Worm (Caenorhabditis elegans) whole organism, young adult: ENCODE results near the gene B0244.16.

Experiments
- B0261.1 ChIP-seq: sonication (generic microtip); optimal IDR thresholded peaks from 2 replicates; lab custom pipeline; 2016; ENCODE audit warnings: mild to moderate bottlenecking, missing genetic modification characterization, moderate library complexity, missing compliant biosample characterization
- D2030.7 ChIP-seq: fragments of 200-800 bp; sonication (Bioruptor generic); IDR thresholded peaks from 2 replicates; pipeline ENCODE4 v1.3.6; 2022; ENCODE audit warnings: missing genetic modification reagents, missing genetic modification characterization, missing compliant biosample characterization
- F39B2.1 ChIP-seq: fragments of 200-800 bp; sonication (Bioruptor generic); IDR thresholded peaks from 2 replicates; pipeline ENCODE4 v1.3.6; 2022; ENCODE audit warnings: missing genetic modification reagents, missing genetic modification characterization, missing compliant biosample characterization
- K11D2.4 ChIP-seq: fragments of 200-800 bp; sonication (Bioruptor generic); IDR thresholded peaks from 2 replicates; pipeline ENCODE4 v1.3.6; 2022; ENCODE audit warnings: missing genetic modification reagents, missing genetic modification characterization, missing compliant biosample characterization
- T07F8.4 ChIP-seq: sonication (generic microtip); optimal IDR thresholded peaks from 2 replicates; lab custom pipeline; 2016; ENCODE audit warnings: mild to moderate bottlenecking, missing genetic modification characterization, moderate library complexity, missing compliant biosample characterization
- Y56A3A.18 ChIP-seq: fragments of 200-800 bp; sonication (Bioruptor generic); IDR thresholded peaks from 2 replicates; pipeline ENCODE4 v1.3.6; 2022; ENCODE audit warnings: missing genetic modification reagents, missing genetic modification characterization, missing compliant biosample characterization
- atf-7 ChIP-seq: sonication (generic microtip); optimal IDR thresholded peaks from 2 replicates; lab custom pipeline; 2017; ENCODE audit warnings: mild to moderate bottlenecking, missing genetic modification characterization, missing compliant biosample characterization
- cebp-2 ChIP-seq: fragments of 200-800 bp; sonication (Bioruptor generic); IDR thresholded peaks from 2 replicates; pipeline ENCODE4 v1.3.6; 2022; ENCODE audit warnings: missing genetic modification characterization, missing compliant biosample characterization
- ceh-100 ChIP-seq: fragments of 200-800 bp; sonication (Bioruptor generic); IDR thresholded peaks from 2 replicates; pipeline ENCODE4 v1.3.6; 2022; ENCODE audit warnings: missing genetic modification reagents, missing genetic modification characterization, missing compliant biosample characterization
- ceh-91 ChIP-seq: fragments of 200-800 bp; sonication (Bioruptor generic); IDR thresholded peaks from 2 replicates; pipeline ENCODE4 v1.3.6; 2022; ENCODE audit warnings: missing genetic modification reagents, missing genetic modification characterization, missing compliant biosample characterization
- dox-1 ChIP-seq: fragments of 200-800 bp; sonication (Bioruptor generic); IDR thresholded peaks from 2 replicates; pipeline ENCODE4 v1.3.6; 2022; ENCODE audit warnings: missing genetic modification reagents, missing genetic modification characterization, missing compliant biosample characterization
- dpl-1 ChIP-seq: fragments of 150-350 bp; optimal IDR thresholded peaks from 2 replicates; lab custom pipeline; 2014; ENCODE audit warnings: missing biosample characterization, missing genetic modification reagents, missing genetic modification characterization
- egl-18 ChIP-seq: fragments of 200-800 bp; sonication (Bioruptor generic); IDR thresholded peaks from 2 replicates; pipeline ENCODE4 v1.3.6; 2022; ENCODE audit warnings: missing genetic modification reagents, missing genetic modification characterization, missing compliant biosample characterization
- egrh-3 ChIP-seq: fragments of 200-800 bp; sonication (Bioruptor generic); IDR thresholded peaks from 2 replicates; pipeline ENCODE4 v1.3.6; 2022; ENCODE audit warnings: missing genetic modification reagents, missing genetic modification characterization, missing compliant biosample characterization
- hlh-12 ChIP-seq: sonication (generic microtip); optimal IDR thresholded peaks from 2 replicates; lab custom pipeline; 2016; ENCODE audit warnings: missing genetic modification characterization, missing compliant biosample characterization
- hmg-1.2 ChIP-seq: fragments of 200-800 bp; sonication (Bioruptor generic); IDR thresholded peaks from 2 replicates; pipeline ENCODE4 v1.3.6; 2022; ENCODE audit warnings: missing genetic modification reagents, missing genetic modification characterization, missing compliant biosample characterization
- hrde-1 ChIP-seq: sonication (generic microtip); optimal IDR thresholded peaks from 2 replicates; lab custom pipeline; 2016; ENCODE audit warnings: missing genetic modification characterization, mild to moderate bottlenecking, missing compliant biosample characterization, moderate library complexity, missing genotype, missing genetic modification reagents, borderline replicate concordance
- hsf-1 ChIP-seq: fragments of 200-800 bp; sonication (Bioruptor generic); IDR thresholded peaks from 2 replicates; pipeline ENCODE4 v1.3.6; 2022; ENCODE audit warnings: missing genetic modification reagents, missing genetic modification characterization, missing compliant biosample characterization
- let-607 ChIP-seq, 2 experiments: fragments of 200-800 bp in 1 of 2; sonication (Bioruptor generic) in 1 of 2; sonication (generic microtip) in 1 of 2; optimal IDR thresholded peaks; 2 replicates each; lab custom pipeline; 2016 to 2018; ENCODE audit warnings: mild to moderate bottlenecking in 2 of 2, missing compliant biosample characterization in 2 of 2, missing genetic modification characterization in 2 of 2, moderate library complexity in 2 of 2, missing genotype in 1 of 2
- lin-26 ChIP-seq: fragments of 200-800 bp; sonication (Bioruptor generic); IDR thresholded peaks from 2 replicates; pipeline ENCODE4 v1.3.6; 2022; ENCODE audit warnings: missing genetic modification reagents, missing genetic modification characterization, missing compliant biosample characterization
- lin-54 ChIP-seq: fragments of 200-800 bp; sonication (Bioruptor generic); optimal IDR thresholded peaks from 2 replicates; lab custom pipeline; 2018; ENCODE audit warnings: mild to moderate bottlenecking, missing genetic modification characterization, missing compliant biosample characterization
- lsl-1 ChIP-seq: fragments of 200-800 bp; sonication (Bioruptor generic); optimal IDR thresholded peaks from 2 replicates; lab custom pipeline; 2018; ENCODE audit warnings: mild to moderate bottlenecking, missing genetic modification characterization, moderate library complexity, missing compliant biosample characterization
- madf-6 ChIP-seq: fragments of 200-800 bp; sonication (Bioruptor generic); IDR thresholded peaks from 2 replicates; pipeline ENCODE4 v1.3.6; 2022; ENCODE audit warnings: missing genetic modification reagents, missing genetic modification characterization, missing compliant biosample characterization
- madf-8 ChIP-seq: fragments of 200-800 bp; sonication (Bioruptor generic); conservative IDR thresholded peaks from 2 replicates; pipeline ENCODE4 v1.3.6; 2022; ENCODE audit warnings: missing genetic modification reagents, missing genetic modification characterization, missing compliant biosample characterization
- mes-4 ChIP-seq: sonication (generic microtip); optimal IDR thresholded peaks from 2 replicates; lab custom pipeline; 2016; ENCODE audit warnings: missing genotype, missing genetic modification characterization, missing compliant biosample characterization
- mxl-1 ChIP-seq: sonication (generic microtip); optimal IDR thresholded peaks from 2 replicates; lab custom pipeline; 2016; ENCODE audit warnings: missing genetic modification characterization, missing compliant biosample characterization
- nfya-1 ChIP-seq: sonication (generic microtip); optimal IDR thresholded peaks from 2 replicates; lab custom pipeline; 2017; ENCODE audit warnings: antibody characterized with exemption, missing compliant biosample characterization, missing genetic modification characterization, borderline replicate concordance; ENCODE audit not compliant: insufficient read depth
- nfya-2 ChIP-seq: fragments of 200-800 bp; sonication (Bioruptor generic); IDR thresholded peaks from 2 replicates; pipeline ENCODE4 v1.3.6; 2022; ENCODE audit warnings: missing genetic modification reagents, missing genetic modification characterization, missing compliant biosample characterization
- nfyb-1 ChIP-seq: fragments of 200-800 bp; sonication (Bioruptor generic); IDR thresholded peaks from 2 replicates; pipeline ENCODE4 v1.3.6; 2022; ENCODE audit warnings: missing genetic modification reagents, missing genetic modification characterization, missing compliant biosample characterization
- nhr-179 ChIP-seq: sonication (generic microtip); optimal IDR thresholded peaks from 2 replicates; lab custom pipeline; 2016; ENCODE audit warnings: mild to moderate bottlenecking, missing genetic modification characterization, missing compliant biosample characterization
- nhr-90 ChIP-seq: sonication (generic microtip); optimal IDR thresholded peaks from 2 replicates; lab custom pipeline; 2016; ENCODE audit warnings: missing genotype, mild to moderate bottlenecking, missing genetic modification characterization, missing compliant biosample characterization
- pbrm-1 ChIP-seq: fragments of 200-800 bp; sonication (Bioruptor generic); IDR thresholded peaks from 2 replicates; pipeline ENCODE4 v1.3.6; 2022; ENCODE audit warnings: missing genetic modification reagents, missing genetic modification characterization, missing compliant biosample characterization
- repo-1 ChIP-seq: sonication (generic microtip); optimal IDR thresholded peaks from 2 replicates; lab custom pipeline; 2017; ENCODE audit warnings: mild to moderate bottlenecking, missing genetic modification characterization, missing compliant biosample characterization
- rpc-1 ChIP-seq, 2 experiments: fragments of 150-350 bp in 1 of 2; sonication (generic microtip) in 1 of 2; optimal IDR thresholded peaks; 2 replicates each; lab custom pipeline; 2014 to 2018; ENCODE audit warnings: missing biosample characterization in 1 of 2, missing genetic modification characterization in 1 of 2, missing genetic modification reagents in 1 of 2, missing genotype in 1 of 2
- somi-1 ChIP-seq: fragments of 200-800 bp; sonication (Bioruptor generic); optimal IDR thresholded peaks from 2 replicates; lab custom pipeline; 2018; ENCODE audit warnings: mild to moderate bottlenecking, missing genetic modification characterization, missing compliant biosample characterization
- tbp1 ChIP-seq: fragments of 200-800 bp; sonication (Bioruptor generic); optimal IDR thresholded peaks from 2 replicates; lab custom pipeline; 2018; ENCODE audit warnings: mild to moderate bottlenecking, missing genetic modification characterization, missing compliant biosample characterization
- tbx-9 ChIP-seq: sonication (generic microtip); optimal IDR thresholded peaks from 2 replicates; lab custom pipeline; 2016; ENCODE audit warnings: borderline replicate concordance, missing genetic modification characterization, inconsistent platforms, missing compliant biosample characterization
- unc-130 ChIP-seq: sonication (generic microtip); optimal IDR thresholded peaks from 2 replicates; lab custom pipeline; 2016; ENCODE audit warnings: missing genetic modification reagents, missing genetic modification characterization, missing compliant biosample characterization
- zfh-2 ChIP-seq: fragments of 200-800 bp; sonication (Bioruptor generic); conservative IDR thresholded peaks from 2 replicates; pipeline ENCODE4 v1.3.6; 2022; ENCODE audit warnings: missing genetic modification reagents, missing genetic modification characterization, missing compliant biosample characterization
- zim-3 ChIP-seq: sonication (generic microtip); optimal IDR thresholded peaks from 2 replicates; lab custom pipeline; 2017; ENCODE audit warnings: mild to moderate bottlenecking, missing genetic modification characterization, moderate library complexity, missing compliant biosample characterization
- ztf-18 ChIP-seq: sonication (generic microtip); optimal IDR thresholded peaks from 2 replicates; lab custom pipeline; 2016; ENCODE audit warnings: missing genotype, mild to moderate bottlenecking, missing genetic modification characterization, missing compliant biosample characterization
- ztf-25 ChIP-seq: fragments of 200-800 bp; sonication (Bioruptor generic); IDR thresholded peaks from 2 replicates; pipeline ENCODE4 v1.3.6; 2022; ENCODE audit warnings: missing genetic modification reagents, missing genetic modification characterization, missing compliant biosample characterization
- ztf-26 ChIP-seq: sonication (generic microtip); optimal IDR thresholded peaks from 2 replicates; lab custom pipeline; 2017; ENCODE audit warnings: missing genetic modification characterization, missing compliant biosample characterization

B0244.16 gene

DNA sequence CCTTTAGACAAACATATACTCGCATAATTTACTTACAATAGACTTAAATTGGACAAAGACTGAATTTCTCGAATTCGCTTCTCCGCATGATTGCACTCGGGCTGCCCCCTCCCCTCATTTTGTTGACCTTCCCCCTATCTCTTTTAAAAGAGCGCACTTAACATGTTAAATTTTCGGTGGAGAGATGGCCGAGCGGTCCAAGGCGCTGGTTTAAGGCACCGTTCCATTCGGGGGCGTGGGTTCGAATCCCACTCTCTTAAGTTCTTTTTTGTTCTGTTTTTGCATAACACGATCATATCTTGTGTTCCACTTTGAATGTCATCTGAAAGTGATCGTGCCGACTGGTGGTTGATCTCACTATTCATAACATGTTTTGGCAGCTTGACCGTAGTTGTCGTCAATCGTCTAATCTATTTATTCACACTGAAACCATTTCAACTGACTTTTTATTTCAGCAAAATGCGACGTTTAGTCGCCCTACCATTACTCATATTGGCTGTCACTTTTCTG, 29.0 kb downstream of the B0244.16 start, which contains the start of gene cutl-23 (continued):
- TF ChIP-seq hrde-1 (tag; lab: Kevin White, UChicago) (peak; percentile 42), nhr-179 (tag; lab: Kevin White, UChicago) (peak; percentile 20), dpl-1 (GFP tag; lab: Kevin White, UChicago) (no peak), cebp-2 (no peak), nfyb-1 (GFP tag; lab: Robert Waterston, UW) (peak; percentile 67), rpc-1 (optimal IDR thresholded peaks at IDR 0.05; lab: Kevin White, UChicago) (peak; percentile 89), rpc-1 (tag; optimal IDR thresholded peaks at IDR 0.05; lab: Kevin White, UChicago) (peak; percentile 88), dox-1 (GFP tag; lab: Robert Waterston, UW) (peak; percentile 64; the same call in 1 of the 2 replicates), ztf-25 (GFP tag; lab: Robert Waterston, UW) (peak; percentile 70; the same call in 1 of the 2 replicates), mxl-1 (tag; lab: Kevin White, UChicago) (peak; percentile 41), nfya-1 (tag; lab: Kevin White, UChicago) (no peak), unc-130 (GFP tag; lab: Kevin White, UChicago) (peak; percentile 34), pbrm-1 (GFP tag; lab: Robert Waterston, UW) (peak; percentile 59; the same call in 1 of the 2 replicates), mes-4 (tag; lab: Kevin White, UChicago) (peak; percentile 1), ztf-18 (tag; lab: Kevin White, UChicago) (peak; percentile 77), zim-3 (tag; lab: Kevin White, UChicago) (peak; percentile 26), repo-1 (tag; lab: Kevin White, UChicago) (no peak), lin-26 (GFP tag; lab: Robert Waterston, UW) (peak; percentile 90), Y56A3A.18 (GFP tag; lab: Robert Waterston, UW) (0 out of 2 replicates have a peak, but pooled peaks have one; percentile 28), madf-8 (GFP tag; lab: Robert Waterston, UW) (no peak), hlh-12 (tag; lab: Kevin White, UChicago) (peak; percentile 26), hmg-1.2 (GFP tag; lab: Robert Waterston, UW) (peak; percentile 67), D2030.7 (GFP tag; lab: Robert Waterston, UW) (peak; percentile 44; the same call in 1 of the 2 replicates), egrh-3 (GFP tag; lab: Robert Waterston, UW) (peak; percentile 47; the same call in 1 of the 2 replicates), egl-18 (GFP tag; lab: Robert Waterston, UW) (no peak), nfya-2 (GFP tag; lab: Robert Waterston, UW) (no peak), ceh-91 (GFP tag; lab: Robert Waterston, UW) (no peak), nhr-90 (tag; lab: Kevin White, UChicago) (peak; percentile 73), T07F8.4 (tag; lab: Kevin White, UChicago) (peak; percentile 59), ztf-26 (tag; lab: Kevin White, UChicago) (peak; percentile 35), B0261.1 (tag; lab: Kevin White, UChicago) (peak; percentile 87)

- no peak for TF ChIP-seq tbx-9 (tag; lab: Kevin White, UChicago)
- TF ChIP-seq F39B2.1 (GFP tag; lab: Robert Waterston, UW) = no peak
- peak; percentile 28; the same call in 1 of the 2 replicates for TF ChIP-seq hmg-1.2 (GFP tag; lab: Robert Waterston, UW)
- peak; percentile 3 for TF ChIP-seq lin-54
- 0 out of 2 replicates have a peak, but pooled peaks have one; percentile 62 for TF ChIP-seq ztf-25 (GFP tag; lab: Robert Waterston, UW)
- TF ChIP-seq ceh-100 (GFP tag; lab: Robert Waterston, UW) = no peak
- TF ChIP-seq lin-26 (GFP tag; lab: Robert Waterston, UW) = peak; percentile 61; the same call in 1 of the 2 replicates
- TF ChIP-seq tbp1 (GFP tag; lab: Kevin White, UChicago) = peak; percentile 85
- peak; percentile 18 for TF ChIP-seq lsl-1
- TF ChIP-seq zfh-2 = 0 out of 2 replicates have a peak, but pooled peaks have one; percentile 14
- no peak for TF ChIP-seq egrh-3 (GFP tag; lab: Robert Waterston, UW)
- peak; percentile 38; the same call in 1 of the 2 replicates for TF ChIP-seq D2030.7 (GFP tag; lab: Robert Waterston, UW)
- TF ChIP-seq K11D2.4 (GFP tag; lab: Robert Waterston, UW) = no peak
- TF ChIP-seq B0261.1 (tag; lab: Kevin White, UChicago) = peak; percentile 62
- TF ChIP-seq atf-7 (tag; lab: Kevin White, UChicago) = no peak
- TF ChIP-seq let-607 (tag; optimal IDR thresholded peaks at IDR 0.05; lab: Kevin White, UChicago) = no peak
- no peak for TF ChIP-seq hlh-12 (tag; lab: Kevin White, UChicago)
- no peak for TF ChIP-seq mes-4 (tag; lab: Kevin White, UChicago)
- peak; percentile 18 for TF ChIP-seq nhr-90 (tag; lab: Kevin White, UChicago)
- peak; percentile 28 for TF ChIP-seq ztf-18 (tag; lab: Kevin White, UChicago)
- TF ChIP-seq somi-1 (GFP tag; lab: Kevin White, UChicago) = no peak
- TF ChIP-seq rpc-1 (optimal IDR thresholded peaks at IDR 0.05; lab: Kevin White, UChicago) = peak; percentile 60
- peak; percentile 81 for TF ChIP-seq rpc-1 (tag; optimal IDR thresholded peaks at IDR 0.05; lab: Kevin White, UChicago)
- peak; percentile 26; the same call in 1 of the 2 replicates for TF ChIP-seq ceh-91 (GFP tag; lab: Robert Waterston, UW)
- TF ChIP-seq hsf-1 (GFP tag; lab: Robert Waterston, UW) = peak; percentile 32; the same call in 1 of the 2 replicates
- TF ChIP-seq madf-8 (GFP tag; lab: Robert Waterston, UW) = no peak
- peak; percentile 46; the same call in 1 of the 2 replicates for TF ChIP-seq madf-6
Measured at ce11 chrIII:5782080-5782479, 41.3 kb downstream of the B0244.16 start.
